Fruit fly (Drosophila melanogaster): ENCODE measurements around the gene CG18558.

dm6 chr2L:2874542-2875194 is 30.4 kb upstream of the CG18558 start, which contains the start of gene CG8814:
- peak; percentile 71 for TF ChIP-seq Rel (GFP tag; optimal IDR thresholded peaks at IDR 0.05)
- peak; percentile 88 for TF ChIP-seq Rel (tag; optimal IDR thresholded peaks at IDR 0.05)
- peak; percentile 68 for TF ChIP-seq psq (GFP tag; optimal IDR thresholded peaks at IDR 0.05)
- no peak for TF ChIP-seq N (GFP tag; optimal IDR thresholded peaks at IDR 0.05)
